Fruit fly (Drosophila melanogaster): ENCODE results near the gene tplus3b.

The tplus3b gene

dm6 chr2L:22129581-22130300, 25.5 kb upstream of the tplus3b start, which contains the start of gene CycK:
TSS of gene CycK (minus strand) at chr2L:22130142.
- TF ChIP-seq Sox102F (GFP tag; optimal IDR thresholded peaks at IDR 0.05) (no peak), CG34406 (GFP tag; optimal IDR thresholded peaks at IDR 0.05) (no peak), salr (GFP tag; optimal IDR thresholded peaks at IDR 0.05) (no peak), CG32006 (GFP tag; optimal IDR thresholded peaks at IDR 0.05) (peak; percentile 34), CG15336 (GFP tag; IDR thresholded peaks at IDR 0.05) (no peak), CG11902 (GFP tag; optimal IDR thresholded peaks at IDR 0.05) (no peak), fd85E (GFP tag; optimal IDR thresholded peaks at IDR 0.05) (no peak), Eip93F (GFP tag; optimal IDR thresholded peaks at IDR 0.05) (no peak), Ets21C (GFP tag; optimal IDR thresholded peaks at IDR 0.05) (peak; percentile 37), CG11294 (GFP tag; IDR thresholded peaks at IDR 0.05) (no peak), CG1621 (tag; optimal IDR thresholded peaks at IDR 0.05) (no peak), net (GFP tag; optimal IDR thresholded peaks at IDR 0.05) (no peak), CG3919 (GFP tag; optimal IDR thresholded peaks at IDR 0.05) (no peak), OdsH (GFP tag; optimal IDR thresholded peaks at IDR 0.05) (peak; percentile 4), CG6276 (GFP tag; optimal IDR thresholded peaks at IDR 0.05) (no peak), Lpt (GFP tag; optimal IDR thresholded peaks at IDR 0.05) (no peak), CG8319 (GFP tag; optimal IDR thresholded peaks at IDR 0.05) (no peak), acj6 (GFP tag; optimal IDR thresholded peaks at IDR 0.05) (no peak), CG6808 (GFP tag; optimal IDR thresholded peaks at IDR 0.05) (no peak), Sox15 (GFP tag; optimal IDR thresholded peaks at IDR 0.05) (no peak), Met (GFP tag; optimal IDR thresholded peaks at IDR 0.05) (no peak), spab (GFP tag; optimal IDR thresholded peaks at IDR 0.05) (no peak), CG6792 (GFP tag; optimal IDR thresholded peaks at IDR 0.05) (no peak), ss (GFP tag; optimal IDR thresholded peaks at IDR 0.05) (peak in 1 of 2 experiments; percentile 10), eg (GFP tag; IDR thresholded peaks at IDR 0.05) (no peak), Hr4 (GFP tag; optimal IDR thresholded peaks at IDR 0.05) (peak; percentile 25), esn (GFP tag; optimal IDR thresholded peaks at IDR 0.05) (no peak), CG31627 (GFP tag; optimal IDR thresholded peaks at IDR 0.05) (peak; percentile 30), CG8632 (GFP tag; optimal IDR thresholded peaks at IDR 0.05) (no peak), lz (GFP tag; optimal IDR thresholded peaks at IDR 0.05) (peak; percentile 18), CG16779 (tag; optimal IDR thresholded peaks at IDR 0.05) (no peak), Hr39 (GFP tag; optimal IDR thresholded peaks at IDR 0.05) (peak; percentile 33), CG7368 (GFP tag; optimal IDR thresholded peaks at IDR 0.05) (no peak), Gug (GFP tag; IDR thresholded peaks at IDR 0.05) (no peak), dsx (GFP tag; optimal IDR thresholded peaks at IDR 0.05; ENCODE audit: poor library complexity, severe bottlenecking) (no peak), svp (GFP tag) (peak; percentile 55), topi (GFP tag; optimal IDR thresholded peaks at IDR 0.05) (peak; percentile 10), CG8119 (GFP tag; IDR thresholded peaks at IDR 0.05) (no peak), Hr38 (GFP tag; optimal IDR thresholded peaks at IDR 0.05) (no peak), CG10631 (GFP tag; optimal IDR thresholded peaks at IDR 0.05) (peak; percentile 1), Eip78C (GFP tag) (peak; percentile 60), cyc (GFP tag; optimal IDR thresholded peaks at IDR 0.05) (peak; percentile 14), CG6854 (GFP tag; optimal IDR thresholded peaks at IDR 0.05) (no peak), Blimp-1 (GFP tag; optimal IDR thresholded peaks at IDR 0.05) (no peak), fkh (GFP tag; optimal IDR thresholded peaks at IDR 0.05) (peak; percentile 10), Ets96B (tag; optimal IDR thresholded peaks at IDR 0.05) (no peak), CG3032 (tag; optimal IDR thresholded peaks at IDR 0.05) (peak; percentile 3), Sox14 (GFP tag; optimal IDR thresholded peaks at IDR 0.05) (peak; percentile 56), CG4318 (GFP tag; optimal IDR thresholded peaks at IDR 0.05) (no peak), CG11762 (GFP tag; optimal IDR thresholded peaks at IDR 0.05; ENCODE audit: insufficient read depth) (no peak), vri (GFP tag; optimal IDR thresholded peaks at IDR 0.05) (no peak), pdm3 (GFP tag; optimal IDR thresholded peaks at IDR 0.05) (no peak)

Measured in whole organism, prepupa.